Worm (Caenorhabditis elegans) whole organism, young adult: ENCODE results near the gene F52E4.5.

Experiments
- Y53F4B.3 ChIP-seq: fragments of 200-800 bp; sonication (Bioruptor generic); IDR thresholded peaks from 2 replicates; pipeline ENCODE4 v1.3.6; 2022; ENCODE audit warnings: missing genetic modification reagents, missing genetic modification characterization, missing compliant biosample characterization
- Y79H2A.3 ChIP-seq: fragments of 200-800 bp; sonication (Bioruptor generic); conservative IDR thresholded peaks from 2 replicates; pipeline ENCODE4 v1.3.6; 2022; ENCODE audit warnings: missing genetic modification reagents, missing genetic modification characterization, missing compliant biosample characterization
- ama-1 ChIP-seq, 3 experiments: fragments of 150-350 bp in 1 of 3; sonication (generic microtip) in 2 of 3; optimal IDR thresholded peaks; 2 replicates each; lab custom pipeline; 2014 to 2018; ENCODE audit warnings: missing biosample characterization in 2 of 3, missing genetic modification characterization in 2 of 3, missing genetic modification reagents in 2 of 3
- ceh-27 ChIP-seq: fragments of 200-800 bp; sonication (Bioruptor generic); optimal IDR thresholded peaks from 2 replicates; lab custom pipeline; 2018; ENCODE audit warnings: mild to moderate bottlenecking, missing genetic modification characterization, moderate library complexity, missing compliant biosample characterization
- ceh-91 ChIP-seq: fragments of 200-800 bp; sonication (Bioruptor generic); IDR thresholded peaks from 2 replicates; pipeline ENCODE4 v1.3.6; 2022; ENCODE audit warnings: missing genetic modification reagents, missing genetic modification characterization, missing compliant biosample characterization
- fkh-3 ChIP-seq: sonication (generic microtip); optimal IDR thresholded peaks from 2 replicates; lab custom pipeline; 2016; ENCODE audit warnings: mild to moderate bottlenecking, missing genetic modification characterization, missing compliant biosample characterization
- let-607 ChIP-seq, 2 experiments: fragments of 200-800 bp in 1 of 2; sonication (Bioruptor generic) in 1 of 2; sonication (generic microtip) in 1 of 2; optimal IDR thresholded peaks; 2 replicates each; lab custom pipeline; 2016 to 2018; ENCODE audit warnings: mild to moderate bottlenecking in 2 of 2, missing compliant biosample characterization in 2 of 2, missing genetic modification characterization in 2 of 2, moderate library complexity in 2 of 2, missing genotype in 1 of 2
- lin-26 ChIP-seq: fragments of 200-800 bp; sonication (Bioruptor generic); IDR thresholded peaks from 2 replicates; pipeline ENCODE4 v1.3.6; 2022; ENCODE audit warnings: missing genetic modification reagents, missing genetic modification characterization, missing compliant biosample characterization
- mel-28 ChIP-seq: sonication (generic microtip); optimal IDR thresholded peaks from 2 replicates; lab custom pipeline; 2016; ENCODE audit warnings: borderline replicate concordance, mild to moderate bottlenecking, missing genetic modification characterization, missing compliant biosample characterization
- tlf-1 ChIP-seq: fragments of 200-800 bp; sonication (Bioruptor generic); optimal IDR thresholded peaks from 2 replicates; lab custom pipeline; 2018; ENCODE audit warnings: mild to moderate bottlenecking, missing genetic modification characterization, missing compliant biosample characterization
- unc-130 ChIP-seq: sonication (generic microtip); optimal IDR thresholded peaks from 2 replicates; lab custom pipeline; 2016; ENCODE audit warnings: missing genetic modification reagents, missing genetic modification characterization, missing compliant biosample characterization
- zfh-2 ChIP-seq: fragments of 200-800 bp; sonication (Bioruptor generic); conservative IDR thresholded peaks from 2 replicates; pipeline ENCODE4 v1.3.6; 2022; ENCODE audit warnings: missing genetic modification reagents, missing genetic modification characterization, missing compliant biosample characterization
- ztf-3 ChIP-seq: fragments of 200-800 bp; sonication (Bioruptor generic); optimal IDR thresholded peaks from 2 replicates; lab custom pipeline; 2018; ENCODE audit warnings: mild to moderate bottlenecking, missing genetic modification characterization, missing compliant biosample characterization

DNA sequence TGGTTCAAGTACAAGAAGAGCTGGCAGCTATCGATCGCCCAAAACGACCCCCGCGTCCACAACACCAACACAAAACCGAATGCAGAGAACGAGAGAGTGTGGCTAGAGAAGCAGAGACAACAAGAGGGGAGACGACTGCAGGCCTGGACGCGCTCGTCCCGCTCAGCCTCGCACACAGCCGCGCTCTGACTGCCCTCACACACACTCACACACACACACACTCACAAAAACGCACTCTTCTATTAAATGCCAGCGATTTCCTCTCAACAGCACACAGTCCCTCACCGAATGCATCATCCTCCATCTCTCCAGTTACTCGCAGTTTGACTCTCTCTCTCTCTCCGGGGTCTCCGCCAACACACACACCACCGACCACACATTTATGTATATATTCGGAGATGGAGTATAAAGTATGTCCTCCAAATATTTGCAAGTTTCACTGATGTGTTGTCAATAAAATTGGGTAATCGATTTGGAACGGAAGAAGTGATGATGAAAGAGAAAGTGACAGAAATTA lies 40.5 kb upstream of the F52E4.5 start:
- TF ChIP-seq Y53F4B.3 (no peak), mel-28 (no peak), Y79H2A.3 (GFP tag; lab: Robert Waterston, UW) (no peak), unc-130 (GFP tag; lab: Kevin White, UChicago) (no peak), ceh-91 (GFP tag; lab: Robert Waterston, UW) (no peak), lin-26 (GFP tag; lab: Robert Waterston, UW) (peak; percentile 79), ama-1 (optimal IDR thresholded peaks at IDR 0.05; lab: Kevin White, UChicago) (no peak), ama-1 (GFP tag; optimal IDR thresholded peaks at IDR 0.05; lab: Kevin White, UChicago) (no peak), ceh-27 (GFP tag; lab: Kevin White, UChicago) (peak; percentile 91), ztf-3 (GFP tag; lab: Kevin White, UChicago) (peak; percentile 74), zfh-2 (GFP tag; lab: Robert Waterston, UW) (peak; percentile 99), tlf-1 (GFP tag; lab: Kevin White, UChicago) (peak; percentile 56), let-607 (tag; optimal IDR thresholded peaks at IDR 0.05; lab: Kevin White, UChicago) (peak; percentile 72 to 75), fkh-3 (tag; lab: Kevin White, UChicago) (no peak)
